Fruit fly (Drosophila melanogaster) S2 (cell line): ENCODE measurements around the gene CG1635.

Source experiments
- CG8478 ChIP-seq: fragments of >200 bp; optimal IDR thresholded peaks from 2 replicates; lab custom pipeline; 2018
- CTCF ChIP-seq, 2 experiments: fragments of >200 bp; optimal IDR thresholded peaks; 2 replicates each; lab custom pipeline; 2018

dm6 chr3R:31542721-31543120, 45.8 kb upstream of the CG1635 start, which contains the start of gene nyo:
- TF ChIP-seq CG8478 (lab: Kevin White, UChicago), result no peak
- TF ChIP-seq CTCF (optimal IDR thresholded peaks at IDR 0.05; lab: Kevin White, UChicago), result no peak
